Fruit fly (Drosophila melanogaster) whole organism, prepupa: ENCODE measurements around the gene CG31897.

Experiments used
- Blimp-1 ChIP-seq: fragments of 200-800 bp; sonication (Bioruptor generic); optimal IDR thresholded peaks from 3 replicates; lab custom pipeline; 2017; ENCODE audit warnings: missing biosample characterization, missing genetic modification characterization, mild to moderate bottlenecking, moderate library complexity, missing genetic modification reagents
- CG10631 ChIP-seq: fragments of 200-800 bp; sonication (Bioruptor generic); optimal IDR thresholded peaks from 2 replicates; lab custom pipeline; 2016; ENCODE audit warnings: missing biosample characterization, missing genetic modification characterization
- CG10669 ChIP-seq: fragments of 200-800 bp; sonication (Bioruptor generic); optimal IDR thresholded peaks from 3 replicates; lab custom pipeline; 2018; ENCODE audit warnings: missing biosample characterization, mild to moderate bottlenecking, missing genetic modification characterization, moderate library complexity
- CG11294 ChIP-seq: fragments of 200-800 bp; sonication (Bioruptor generic); IDR thresholded peaks from 2 replicates; pipeline ENCODE4 v1.3.6; 2022; ENCODE audit warnings: missing biosample characterization, missing genetic modification characterization
- CG11762 ChIP-seq: fragments of 200-800 bp; sonication (Bioruptor generic); optimal IDR thresholded peaks from 3 replicates; lab custom pipeline; 2016; ENCODE audit warnings: missing biosample characterization, missing genetic modification characterization; ENCODE audit not compliant: insufficient read depth
- CG11902 ChIP-seq: fragments of 200-800 bp; sonication (Bioruptor generic); optimal IDR thresholded peaks from 3 replicates; lab custom pipeline; 2016; ENCODE audit warnings: missing biosample characterization, missing genetic modification characterization
- CG15336 ChIP-seq: fragments of 200-800 bp; sonication (Bioruptor generic); IDR thresholded peaks from 2 replicates; pipeline ENCODE4 v1.3.6; 2022; ENCODE audit warnings: missing biosample characterization, missing genetic modification characterization
- CG1621 ChIP-seq: fragments of 200-800 bp; sonication (Bioruptor generic); optimal IDR thresholded peaks from 3 replicates; lab custom pipeline; 2018; ENCODE audit warnings: missing biosample characterization, mild to moderate bottlenecking, missing genetic modification characterization
- CG16779 ChIP-seq: fragments of 200-800 bp; sonication (Bioruptor generic); optimal IDR thresholded peaks from 3 replicates; lab custom pipeline; 2017; ENCODE audit warnings: missing biosample characterization, mild to moderate bottlenecking, missing genetic modification characterization
- CG32006 ChIP-seq: fragments of 200-800 bp; sonication (Bioruptor generic); optimal IDR thresholded peaks from 3 replicates; lab custom pipeline; 2017; ENCODE audit warnings: missing biosample characterization, mild to moderate bottlenecking, missing genetic modification characterization
- CG3919 ChIP-seq: fragments of 200-800 bp; sonication (Bioruptor generic); optimal IDR thresholded peaks from 3 replicates; lab custom pipeline; 2016; ENCODE audit warnings: missing biosample characterization, missing genetic modification characterization
- CG4318 ChIP-seq: fragments of 200-800 bp; sonication (Bioruptor generic); optimal IDR thresholded peaks from 3 replicates; lab custom pipeline; 2017; ENCODE audit warnings: missing biosample characterization, mild to moderate bottlenecking, missing genetic modification characterization
- CG6163 ChIP-seq: fragments of 200-800 bp; sonication (Bioruptor generic); IDR thresholded peaks from 3 replicates; pipeline ENCODE4 v1.3.6; 2022; ENCODE audit warnings: missing biosample characterization, missing genetic modification characterization
- CG6276 ChIP-seq: fragments of 200-800 bp; sonication (Bioruptor generic); optimal IDR thresholded peaks from 2 replicates; lab custom pipeline; 2017; ENCODE audit warnings: missing biosample characterization, mild to moderate bottlenecking, missing genetic modification characterization
- CG6808 ChIP-seq: fragments of 200-800 bp; sonication (Bioruptor generic); optimal IDR thresholded peaks from 3 replicates; lab custom pipeline; 2017; ENCODE audit warnings: missing biosample characterization, missing genetic modification characterization, mild to moderate bottlenecking, moderate library complexity, missing genetic modification reagents
- CG7368 ChIP-seq: fragments of 200-800 bp; sonication (Bioruptor generic); optimal IDR thresholded peaks from 3 replicates; lab custom pipeline; 2016; ENCODE audit warnings: missing biosample characterization, missing genetic modification characterization
- CG8119 ChIP-seq: fragments of 200-800 bp; sonication (Bioruptor generic); IDR thresholded peaks from 3 replicates; pipeline ENCODE4 v1.3.6; 2022; ENCODE audit warnings: missing biosample characterization, missing genetic modification characterization
- CG8319 ChIP-seq: fragments of 200-800 bp; sonication (Bioruptor generic); optimal IDR thresholded peaks from 3 replicates; lab custom pipeline; 2016; ENCODE audit warnings: missing biosample characterization, missing genetic modification characterization
- CG8632 ChIP-seq: fragments of 200-800 bp; sonication (Bioruptor generic); optimal IDR thresholded peaks from 3 replicates; lab custom pipeline; 2016; ENCODE audit warnings: missing biosample characterization, missing genetic modification characterization
- CG9139 ChIP-seq: fragments of 200-800 bp; sonication (Bioruptor generic); optimal IDR thresholded peaks from 3 replicates; lab custom pipeline; 2017; ENCODE audit warnings: missing biosample characterization, mild to moderate bottlenecking, missing genetic modification characterization
- Eip75B ChIP-seq: fragments of 200-800 bp; sonication (Bioruptor generic); optimal IDR thresholded peaks from 3 replicates; lab custom pipeline; 2016; ENCODE audit warnings: missing biosample characterization, missing genetic modification characterization
- Eip78C ChIP-seq: fragments of 200-800 bp; sonication (Bioruptor generic); peaks from one replicate; lab custom pipeline; 2016; ENCODE audit warnings: missing biosample characterization, missing genetic modification characterization
- Eip93F ChIP-seq: fragments of 200-800 bp; sonication (Bioruptor generic); optimal IDR thresholded peaks from 2 replicates; lab custom pipeline; 2016; ENCODE audit warnings: missing biosample characterization, mild to moderate bottlenecking, missing genetic modification characterization
- Ets21C ChIP-seq: fragments of 200-800 bp; sonication (Bioruptor generic); optimal IDR thresholded peaks from 3 replicates; lab custom pipeline; 2016; ENCODE audit warnings: missing biosample characterization, missing genetic modification characterization
- Ets96B ChIP-seq: fragments of 200-800 bp; optimal IDR thresholded peaks from 2 replicates; lab custom pipeline; 2019; ENCODE audit warnings: missing biosample characterization, mild to moderate bottlenecking, missing genetic modification characterization, moderate library complexity
- Gug ChIP-seq: fragments of 200-800 bp; sonication (Bioruptor generic); IDR thresholded peaks from 2 replicates; pipeline ENCODE4 v1.3.6; 2022; ENCODE audit warnings: missing biosample characterization, missing genetic modification characterization
- Hr39 ChIP-seq: fragments of 200-800 bp; sonication (Bioruptor generic); optimal IDR thresholded peaks from 2 replicates; lab custom pipeline; 2016; ENCODE audit warnings: missing biosample characterization, missing genetic modification characterization
- Lpt ChIP-seq: fragments of 200-800 bp; sonication (Bioruptor generic); optimal IDR thresholded peaks from 3 replicates; lab custom pipeline; 2016; ENCODE audit warnings: missing biosample characterization, missing genetic modification characterization
- Met ChIP-seq: fragments of 200-800 bp; sonication (Bioruptor generic); optimal IDR thresholded peaks from 3 replicates; lab custom pipeline; 2016; ENCODE audit warnings: missing biosample characterization, missing genetic modification characterization
- Smox ChIP-seq: fragments of 200-800 bp; sonication (Bioruptor generic); optimal IDR thresholded peaks from 3 replicates; lab custom pipeline; 2016; ENCODE audit warnings: missing biosample characterization, missing genetic modification characterization
- Sox102F ChIP-seq: fragments of 200-800 bp; sonication (Bioruptor generic); optimal IDR thresholded peaks from 2 replicates; lab custom pipeline; 2016; ENCODE audit warnings: missing biosample characterization, mild to moderate bottlenecking, missing genetic modification characterization
- Sox15 ChIP-seq: fragments of 200-800 bp; sonication (Bioruptor generic); optimal IDR thresholded peaks from 3 replicates; lab custom pipeline; 2016; ENCODE audit warnings: missing biosample characterization, missing genetic modification characterization
- acj6 ChIP-seq: fragments of 200-800 bp; sonication (Bioruptor generic); optimal IDR thresholded peaks from 3 replicates; lab custom pipeline; 2016; ENCODE audit warnings: missing biosample characterization, missing genetic modification characterization
- cyc ChIP-seq: fragments of 200-800 bp; sonication (Bioruptor generic); optimal IDR thresholded peaks from 3 replicates; lab custom pipeline; 2016; ENCODE audit warnings: missing biosample characterization, missing genetic modification characterization
- dac ChIP-seq: fragments of 200-800 bp; sonication (Bioruptor generic); optimal IDR thresholded peaks from 2 replicates; lab custom pipeline; 2017; ENCODE audit warnings: missing biosample characterization, mild to moderate bottlenecking, missing genetic modification characterization
- dsx ChIP-seq: fragments of 200-800 bp; optimal IDR thresholded peaks from 3 replicates; lab custom pipeline; 2019; ENCODE audit warnings: missing biosample characterization, mild to moderate bottlenecking, missing genetic modification characterization, moderate library complexity; ENCODE audit not compliant: poor library complexity, severe bottlenecking
- eg ChIP-seq: fragments of 200-800 bp; sonication (Bioruptor generic); IDR thresholded peaks from 3 replicates; pipeline ENCODE4 v1.3.6; 2022; ENCODE audit warnings: missing biosample characterization, missing genetic modification characterization
- esn ChIP-seq: fragments of 200-800 bp; sonication (Bioruptor generic); optimal IDR thresholded peaks from 2 replicates; lab custom pipeline; 2016; ENCODE audit warnings: missing biosample characterization, mild to moderate bottlenecking, missing genetic modification characterization, moderate library complexity
- fd59A ChIP-seq: fragments of 200-800 bp; sonication (Bioruptor generic); optimal IDR thresholded peaks from 2 replicates; lab custom pipeline; 2017; ENCODE audit warnings: missing biosample characterization, mild to moderate bottlenecking, missing genetic modification characterization, missing genetic modification reagents
- fd85E ChIP-seq: fragments of 200-800 bp; sonication (Bioruptor generic); optimal IDR thresholded peaks from 3 replicates; lab custom pipeline; 2016; ENCODE audit warnings: missing biosample characterization, missing genetic modification characterization
- fkh ChIP-seq: fragments of 200-800 bp; sonication (Bioruptor generic); optimal IDR thresholded peaks from 3 replicates; lab custom pipeline; 2017; ENCODE audit warnings: missing biosample characterization, mild to moderate bottlenecking, missing genetic modification characterization, moderate library complexity
- net ChIP-seq: fragments of 200-800 bp; sonication (Bioruptor generic); optimal IDR thresholded peaks from 3 replicates; lab custom pipeline; 2016; ENCODE audit warnings: missing biosample characterization, missing genetic modification characterization
- pdm3 ChIP-seq: fragments of 200-800 bp; sonication (Bioruptor generic); optimal IDR thresholded peaks from 3 replicates; lab custom pipeline; 2016; ENCODE audit warnings: missing biosample characterization, missing genetic modification characterization
- ss ChIP-seq, 2 experiments: fragments of 200-800 bp; sonication (Bioruptor generic); optimal IDR thresholded peaks; 2 replicates in 1 of 2; 3 replicates in 1 of 2; lab custom pipeline; 2017 to 2018; ENCODE audit warnings: mild to moderate bottlenecking in 2 of 2, missing biosample characterization in 2 of 2, missing genetic modification characterization in 2 of 2, moderate library complexity in 1 of 2
- svp ChIP-seq: fragments of 200-800 bp; sonication (Bioruptor generic); peaks from one replicate; lab custom pipeline; 2016; ENCODE audit warnings: missing biosample characterization, missing genetic modification characterization
- topi ChIP-seq: fragments of 200-800 bp; sonication (Bioruptor generic); optimal IDR thresholded peaks from 3 replicates; lab custom pipeline; 2016; ENCODE audit warnings: missing biosample characterization, missing genetic modification characterization

CG31897 gene

DNA sequence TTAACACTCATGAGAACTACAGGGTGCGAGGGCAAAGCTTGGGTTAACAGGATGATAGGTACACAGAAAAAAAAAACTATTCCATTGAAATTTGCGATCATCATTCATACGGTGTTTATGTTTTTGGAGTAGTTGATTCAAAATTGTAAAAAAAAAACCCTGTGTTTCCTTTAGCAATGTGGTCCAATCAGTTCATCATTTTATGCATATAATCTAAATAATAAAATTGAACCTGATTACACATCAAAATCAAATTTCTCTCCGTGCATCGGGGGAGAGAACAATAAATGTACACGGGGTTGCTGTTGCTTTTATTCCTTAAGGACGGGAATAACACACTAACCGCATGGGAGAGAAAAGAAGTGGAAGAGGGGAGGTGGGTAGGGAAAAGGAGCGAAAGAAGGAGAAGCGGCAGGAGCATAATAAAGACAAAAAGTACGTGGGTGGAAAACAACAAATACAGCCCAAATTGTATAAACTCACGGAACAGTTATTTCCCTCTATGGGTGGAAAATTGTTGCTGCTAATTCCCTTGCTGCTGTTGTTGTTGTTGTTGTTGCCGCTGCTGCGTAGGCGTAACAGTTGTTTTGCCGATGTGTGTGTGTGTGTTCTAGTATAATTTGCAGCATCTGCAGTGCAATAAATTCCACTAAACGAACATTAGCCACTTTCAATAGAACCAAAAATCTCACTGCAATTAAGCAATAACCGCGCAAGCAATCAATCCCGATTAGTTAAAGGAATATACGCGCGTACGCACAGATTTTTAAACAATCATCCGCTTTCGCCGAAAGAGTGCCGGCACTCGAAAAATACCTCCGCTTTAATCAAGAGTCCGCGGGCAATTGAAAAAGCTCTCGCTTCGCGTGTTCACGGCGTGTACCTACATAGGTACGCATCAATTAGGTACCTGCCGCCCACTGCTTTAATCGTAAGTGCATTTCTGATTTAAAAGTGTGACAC is 21.2 kb downstream of the CG31897 start, which contains the start of gene Agpat2 (continued):
- TF ChIP-seq CG16779 (tag; lab: Kevin White, UChicago) (no peak), CG7368 (peak; percentile 64), acj6 (GFP tag; lab: Kevin White, UChicago) (peak; percentile 64), Sox15 (peak; percentile 28), CG3919 (GFP tag; lab: Kevin White, UChicago) (peak; percentile 77), CG11294 (GFP tag; lab: Robert Waterston, UW) (no peak), CG32006 (GFP tag; lab: Kevin White, UChicago) (peak; percentile 61), CG9139 (GFP tag; lab: Kevin White, UChicago) (no peak), Gug (GFP tag; lab: Robert Waterston, UW) (no peak), CG6276 (GFP tag; lab: Kevin White, UChicago) (no peak), ss (GFP tag; optimal IDR thresholded peaks at IDR 0.05; lab: Kevin White, UChicago) (peak; percentile 37 to 51), fkh (peak; percentile 6), CG8632 (peak; percentile 59), Ets96B (peak; percentile 53), Sox102F (GFP tag; lab: Kevin White, UChicago) (peak; percentile 71), esn (GFP tag; lab: Kevin White, UChicago) (peak; percentile 82), svp (peak; percentile 87), fd59A (GFP tag; lab: Kevin White, UChicago) (no peak), cyc (GFP tag; lab: Kevin White, UChicago) (peak; percentile 80), Hr39 (GFP tag; lab: Kevin White, UChicago) (peak; percentile 79), CG10631 (GFP tag; lab: Kevin White, UChicago) (peak; percentile 59), CG6808 (GFP tag; lab: Kevin White, UChicago) (peak; percentile 45), CG8119 (0 out of 3 replicates have a peak, but pooled peaks have one; percentile 46), CG15336 (GFP tag; lab: Robert Waterston, UW) (0 out of 2 replicates have a peak, but pooled peaks have one; percentile 26), Ets21C (GFP tag; lab: Kevin White, UChicago) (peak; percentile 63), CG1621 (peak; percentile 48), Lpt (peak; percentile 2), CG4318 (peak; percentile 10), CG8319 (GFP tag; lab: Kevin White, UChicago) (peak; percentile 30), CG6163 (GFP tag; lab: Robert Waterston, UW) (peak; percentile 73), CG10669 (peak; percentile 62), Eip93F (GFP tag; lab: Kevin White, UChicago) (peak; percentile 20), Eip75B (peak; percentile 76), Smox (GFP tag; lab: Kevin White, UChicago) (peak; percentile 76), fd85E (peak; percentile 7), topi (GFP tag; lab: Kevin White, UChicago) (peak; percentile 79)

DNA sequence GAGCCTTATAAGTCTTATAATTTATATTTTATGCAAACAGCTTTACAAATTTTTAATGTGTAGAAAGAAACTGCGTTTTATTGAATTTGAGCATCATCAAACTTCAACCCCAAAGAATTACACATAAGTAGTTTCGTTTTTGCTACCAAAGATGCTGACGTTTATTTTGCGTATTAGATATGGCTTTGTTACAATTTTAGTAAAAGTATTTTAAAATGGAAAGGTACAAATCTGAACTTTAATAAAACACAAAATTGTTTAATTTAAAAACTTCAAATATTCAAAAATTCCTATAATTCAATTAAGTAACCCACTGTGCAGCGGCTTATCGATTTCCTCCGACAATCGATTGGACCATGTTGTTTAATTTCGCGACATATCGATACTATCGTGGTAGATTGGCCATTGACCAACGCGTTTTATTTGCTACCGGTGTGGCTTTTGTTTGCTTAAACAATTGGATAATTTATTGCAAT is 21.9 kb downstream of the CG31897 start, which contains the start of gene prg:
prg (plus strand) TSS at position 382 of the 476 bp plus-strand sequence.
- peak; percentile 75 for TF ChIP-seq topi (GFP tag; lab: Kevin White, UChicago)
- peak; percentile 67 for TF ChIP-seq Ets96B
- peak; percentile 41 for TF ChIP-seq CG6276 (GFP tag; lab: Kevin White, UChicago)
- peak; percentile 64 for TF ChIP-seq pdm3 (GFP tag; lab: Kevin White, UChicago)
- peak; percentile 38 for TF ChIP-seq dsx (GFP tag; lab: Kevin White, UChicago)
- peak; percentile 58 for TF ChIP-seq Sox102F (GFP tag; lab: Kevin White, UChicago)
- peak; percentile 51 for TF ChIP-seq CG4318
- TF ChIP-seq dac (GFP tag; lab: Kevin White, UChicago): no peak
- TF ChIP-seq Eip78C (GFP tag; lab: Kevin White, UChicago): peak; percentile 90
- TF ChIP-seq fd85E: no peak
- peak; percentile 46 for TF ChIP-seq CG10669
- TF ChIP-seq CG8119: peak; percentile 56; the same call in 1 of the 3 replicates
- no peak for TF ChIP-seq Blimp-1 (GFP tag; lab: Kevin White, UChicago)
- peak; percentile 49 for TF ChIP-seq net
- no peak for TF ChIP-seq Gug (GFP tag; lab: Robert Waterston, UW)
- no peak for TF ChIP-seq CG11762 (GFP tag; lab: Kevin White, UChicago)
- TF ChIP-seq CG9139 (GFP tag; lab: Kevin White, UChicago): peak; percentile 0
- TF ChIP-seq Met (GFP tag; lab: Kevin White, UChicago): peak; percentile 77
- peak; percentile 68 for TF ChIP-seq eg (GFP tag; lab: Robert Waterston, UW)
- TF ChIP-seq fd59A (GFP tag; lab: Kevin White, UChicago): no peak
- peak; percentile 58 for TF ChIP-seq CG8632
- TF ChIP-seq CG32006 (GFP tag; lab: Kevin White, UChicago): peak; percentile 54
- TF ChIP-seq CG6163 (GFP tag; lab: Robert Waterston, UW): peak; percentile 42
- TF ChIP-seq fkh: peak; percentile 75
- TF ChIP-seq cyc (GFP tag; lab: Kevin White, UChicago): peak; percentile 62
- peak; percentile 49 for TF ChIP-seq CG11902 (GFP tag; lab: Kevin White, UChicago)
